Worm (Caenorhabditis elegans) whole organism, L3 larva: ENCODE measurements around the gene T20D4.10.

Experiments used
- egl-27 ChIP-seq: sonication (generic microtip); optimal IDR thresholded peaks from 4 replicates; lab custom pipeline; 2017; ENCODE audit warnings: missing biosample characterization, missing genetic modification reagents, missing genetic modification characterization
- elt-2 ChIP-seq: sonication (generic microtip); optimal IDR thresholded peaks from 2 replicates; lab custom pipeline; 2016; ENCODE audit warnings: missing genetic modification reagents, mild to moderate bottlenecking, missing genetic modification characterization, missing compliant biosample characterization
- elt-3 ChIP-seq, 3 experiments: fragments of 150-350 bp in 1 of 3; sonication (generic microtip) in 2 of 3; optimal IDR thresholded peaks; 2 replicates in 2 of 3; 4 replicates in 1 of 3; lab custom pipeline; 2014 to 2017; ENCODE audit warnings: missing biosample characterization in 3 of 3, missing genetic modification characterization in 3 of 3
- nhr-76 ChIP-seq: fragments of 150-350 bp; sonication (generic microtip); optimal IDR thresholded peaks from 5 replicates; lab custom pipeline; 2014; ENCODE audit warnings: missing biosample characterization, missing genetic modification characterization
- pha-4 ChIP-seq: fragments of 150-350 bp; optimal IDR thresholded peaks from 2 replicates; lab custom pipeline; 2014; ENCODE audit warnings: missing biosample characterization, missing genetic modification reagents, missing genetic modification characterization
- tbx-2 ChIP-seq: sonication (generic microtip); optimal IDR thresholded peaks from 2 replicates; lab custom pipeline; 2016; ENCODE audit warnings: mild to moderate bottlenecking, missing genetic modification characterization, missing compliant biosample characterization

ce11 chrV:3450351-3450750 lies 50.3 kb downstream of the T20D4.10 start:
- no peak for TF ChIP-seq elt-2
- TF ChIP-seq pha-4 (tag; lab: Kevin White, UChicago), result no peak
- no peak for TF ChIP-seq tbx-2 (tag; lab: Kevin White, UChicago)
- no peak for TF ChIP-seq nhr-76 (tag; lab: Kevin White, UChicago)
- TF ChIP-seq elt-3 (tag; optimal IDR thresholded peaks at IDR 0.05; lab: Kevin White, UChicago), result no peak
- TF ChIP-seq egl-27 (tag; lab: Kevin White, UChicago), result no peak
